Fruit fly (Drosophila melanogaster) whole organism, prepupa: ENCODE measurements around the gene akirin.

ENCODE experiments used
- CG1621 ChIP-seq: fragments of 200-800 bp; sonication (Bioruptor generic); optimal IDR thresholded peaks from 3 replicates; lab custom pipeline; 2018; ENCODE audit warnings: missing biosample characterization, mild to moderate bottlenecking, missing genetic modification characterization
- CG16779 ChIP-seq: fragments of 200-800 bp; sonication (Bioruptor generic); optimal IDR thresholded peaks from 3 replicates; lab custom pipeline; 2017; ENCODE audit warnings: missing biosample characterization, mild to moderate bottlenecking, missing genetic modification characterization
- CG31627 ChIP-seq: fragments of 200-800 bp; sonication (Bioruptor generic); optimal IDR thresholded peaks from 3 replicates; lab custom pipeline; 2016; ENCODE audit warnings: missing biosample characterization, missing genetic modification characterization
- CG3919 ChIP-seq: fragments of 200-800 bp; sonication (Bioruptor generic); optimal IDR thresholded peaks from 3 replicates; lab custom pipeline; 2016; ENCODE audit warnings: missing biosample characterization, missing genetic modification characterization
- CG4318 ChIP-seq: fragments of 200-800 bp; sonication (Bioruptor generic); optimal IDR thresholded peaks from 3 replicates; lab custom pipeline; 2017; ENCODE audit warnings: missing biosample characterization, mild to moderate bottlenecking, missing genetic modification characterization
- CG6163 ChIP-seq: fragments of 200-800 bp; sonication (Bioruptor generic); IDR thresholded peaks from 3 replicates; pipeline ENCODE4 v1.3.6; 2022; ENCODE audit warnings: missing biosample characterization, missing genetic modification characterization
- CG6808 ChIP-seq: fragments of 200-800 bp; sonication (Bioruptor generic); optimal IDR thresholded peaks from 3 replicates; lab custom pipeline; 2017; ENCODE audit warnings: missing biosample characterization, missing genetic modification characterization, mild to moderate bottlenecking, moderate library complexity, missing genetic modification reagents
- CG6854 ChIP-seq: fragments of 200-800 bp; sonication (Bioruptor generic); optimal IDR thresholded peaks from 2 replicates; lab custom pipeline; 2017; ENCODE audit warnings: missing biosample characterization, mild to moderate bottlenecking, missing genetic modification characterization
- CG9139 ChIP-seq: fragments of 200-800 bp; sonication (Bioruptor generic); optimal IDR thresholded peaks from 3 replicates; lab custom pipeline; 2017; ENCODE audit warnings: missing biosample characterization, mild to moderate bottlenecking, missing genetic modification characterization
- Eip75B ChIP-seq: fragments of 200-800 bp; sonication (Bioruptor generic); optimal IDR thresholded peaks from 3 replicates; lab custom pipeline; 2016; ENCODE audit warnings: missing biosample characterization, missing genetic modification characterization
- Eip78C ChIP-seq: fragments of 200-800 bp; sonication (Bioruptor generic); peaks from one replicate; lab custom pipeline; 2016; ENCODE audit warnings: missing biosample characterization, missing genetic modification characterization
- Ets96B ChIP-seq: fragments of 200-800 bp; optimal IDR thresholded peaks from 2 replicates; lab custom pipeline; 2019; ENCODE audit warnings: missing biosample characterization, mild to moderate bottlenecking, missing genetic modification characterization, moderate library complexity
- Hr38 ChIP-seq: sonication (Bioruptor generic); optimal IDR thresholded peaks from 2 replicates; lab custom pipeline; 2016; ENCODE audit warnings: missing biosample characterization, missing genetic modification characterization
- Lpt ChIP-seq: fragments of 200-800 bp; sonication (Bioruptor generic); optimal IDR thresholded peaks from 3 replicates; lab custom pipeline; 2016; ENCODE audit warnings: missing biosample characterization, missing genetic modification characterization
- OdsH ChIP-seq: fragments of 200-800 bp; sonication (Bioruptor generic); optimal IDR thresholded peaks from 3 replicates; lab custom pipeline; 2016; ENCODE audit warnings: missing biosample characterization, missing genetic modification characterization
- Smox ChIP-seq: fragments of 200-800 bp; sonication (Bioruptor generic); optimal IDR thresholded peaks from 3 replicates; lab custom pipeline; 2016; ENCODE audit warnings: missing biosample characterization, missing genetic modification characterization
- Sox102F ChIP-seq: fragments of 200-800 bp; sonication (Bioruptor generic); optimal IDR thresholded peaks from 2 replicates; lab custom pipeline; 2016; ENCODE audit warnings: missing biosample characterization, mild to moderate bottlenecking, missing genetic modification characterization
- Sox14 ChIP-seq: fragments of 200-800 bp; sonication (Bioruptor generic); optimal IDR thresholded peaks from 3 replicates; lab custom pipeline; 2016; ENCODE audit warnings: missing biosample characterization, missing genetic modification characterization
- Sox15 ChIP-seq: fragments of 200-800 bp; sonication (Bioruptor generic); optimal IDR thresholded peaks from 3 replicates; lab custom pipeline; 2016; ENCODE audit warnings: missing biosample characterization, missing genetic modification characterization
- dsx ChIP-seq: fragments of 200-800 bp; optimal IDR thresholded peaks from 3 replicates; lab custom pipeline; 2019; ENCODE audit warnings: missing biosample characterization, mild to moderate bottlenecking, missing genetic modification characterization, moderate library complexity; ENCODE audit not compliant: poor library complexity, severe bottlenecking
- eg ChIP-seq: fragments of 200-800 bp; sonication (Bioruptor generic); IDR thresholded peaks from 3 replicates; pipeline ENCODE4 v1.3.6; 2022; ENCODE audit warnings: missing biosample characterization, missing genetic modification characterization
- esn ChIP-seq: fragments of 200-800 bp; sonication (Bioruptor generic); optimal IDR thresholded peaks from 2 replicates; lab custom pipeline; 2016; ENCODE audit warnings: missing biosample characterization, mild to moderate bottlenecking, missing genetic modification characterization, moderate library complexity
- fd59A ChIP-seq: fragments of 200-800 bp; sonication (Bioruptor generic); optimal IDR thresholded peaks from 2 replicates; lab custom pipeline; 2017; ENCODE audit warnings: missing biosample characterization, mild to moderate bottlenecking, missing genetic modification characterization, missing genetic modification reagents
- fkh ChIP-seq: fragments of 200-800 bp; sonication (Bioruptor generic); optimal IDR thresholded peaks from 3 replicates; lab custom pipeline; 2017; ENCODE audit warnings: missing biosample characterization, mild to moderate bottlenecking, missing genetic modification characterization, moderate library complexity
- lz ChIP-seq: fragments of 200-800 bp; sonication (Bioruptor generic); optimal IDR thresholded peaks from 3 replicates; lab custom pipeline; 2016; ENCODE audit warnings: missing biosample characterization, missing genetic modification characterization
- net ChIP-seq: fragments of 200-800 bp; sonication (Bioruptor generic); optimal IDR thresholded peaks from 3 replicates; lab custom pipeline; 2016; ENCODE audit warnings: missing biosample characterization, missing genetic modification characterization
- salr ChIP-seq, 2 experiments: fragments of 200-800 bp; sonication (Bioruptor generic); optimal IDR thresholded peaks; 3 replicates each; lab custom pipeline; 2016 to 2018; ENCODE audit warnings: missing biosample characterization in 2 of 2, missing genetic modification characterization in 2 of 2, mild to moderate bottlenecking in 1 of 2
- ss ChIP-seq, 2 experiments: fragments of 200-800 bp; sonication (Bioruptor generic); optimal IDR thresholded peaks; 2 replicates in 1 of 2; 3 replicates in 1 of 2; lab custom pipeline; 2017 to 2018; ENCODE audit warnings: mild to moderate bottlenecking in 2 of 2, missing biosample characterization in 2 of 2, missing genetic modification characterization in 2 of 2, moderate library complexity in 1 of 2
- svp ChIP-seq: fragments of 200-800 bp; sonication (Bioruptor generic); peaks from one replicate; lab custom pipeline; 2016; ENCODE audit warnings: missing biosample characterization, missing genetic modification characterization
- topi ChIP-seq: fragments of 200-800 bp; sonication (Bioruptor generic); optimal IDR thresholded peaks from 3 replicates; lab custom pipeline; 2016; ENCODE audit warnings: missing biosample characterization, missing genetic modification characterization
- vri ChIP-seq: fragments of 200-800 bp; sonication (Bioruptor generic); optimal IDR thresholded peaks from 3 replicates; lab custom pipeline; 2016; ENCODE audit warnings: missing biosample characterization, mild to moderate bottlenecking, missing genetic modification characterization

The akirin gene

dm6 chr3L:7367798-7368678 lies 1.6 kb upstream of the akirin start (continued):
- TF ChIP-seq Eip75B (GFP tag; lab: Kevin White, UChicago) (no peak), fd59A (GFP tag; lab: Kevin White, UChicago) (no peak)

DNA sequence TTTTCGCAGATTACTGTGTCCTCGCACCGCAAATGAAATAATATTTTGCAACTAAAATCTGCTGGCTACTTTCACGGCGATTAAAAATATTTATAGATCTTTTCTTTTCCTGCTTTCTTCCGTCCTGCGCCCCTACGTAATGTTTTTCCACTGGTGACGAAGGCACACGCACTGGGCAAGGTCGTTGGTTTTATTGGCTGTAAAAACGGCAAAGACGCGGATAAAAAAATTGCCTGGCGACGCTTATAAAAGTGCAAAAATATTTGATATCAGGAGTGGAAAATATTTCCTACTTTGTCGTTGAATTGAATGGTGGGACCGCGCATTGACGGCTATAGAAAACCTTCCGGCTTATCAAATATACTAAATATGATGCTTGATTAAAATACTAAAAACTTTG lies 709 bp upstream of the akirin start, which contains the start of gene Sh3beta:
Gene Sh3beta, minus strand, starts transcription at position 327 of the 400 bp plus-strand sequence.
- no peak for TF ChIP-seq CG4318 (GFP tag; lab: Kevin White, UChicago)
- peak; percentile 8 for TF ChIP-seq vri (GFP tag; lab: Kevin White, UChicago)
- no peak for TF ChIP-seq Lpt (GFP tag; lab: Kevin White, UChicago)
- TF ChIP-seq CG31627 = no peak
- peak; percentile 25 for TF ChIP-seq CG6854
- peak; percentile 86 for TF ChIP-seq dsx
- no peak for TF ChIP-seq Ets96B (tag; lab: Kevin White, UChicago)
- TF ChIP-seq lz = no peak

- TF ChIP-seq Sox15 (GFP tag; lab: Kevin White, UChicago) (no peak), net (peak; percentile 15), Sox14 (GFP tag; lab: Kevin White, UChicago) (peak; percentile 77), fkh (GFP tag; lab: Kevin White, UChicago) (peak; percentile 47), CG9139 (GFP tag; lab: Kevin White, UChicago) (no peak), ss (GFP tag; optimal IDR thresholded peaks at IDR 0.05; lab: Kevin White, UChicago) (peak; percentile 9 to 49), Eip75B (GFP tag; lab: Kevin White, UChicago) (peak; percentile 7), CG6163 (GFP tag; lab: Robert Waterston, UW) (0 out of 3 replicates have a peak, but pooled peaks have one; percentile 28), CG6808 (peak; percentile 15), Sox102F (GFP tag; lab: Kevin White, UChicago) (peak; percentile 1), vri (GFP tag; lab: Kevin White, UChicago) (peak; percentile 17), esn (no peak), Eip78C (peak; percentile 84), svp (GFP tag; lab: Kevin White, UChicago) (peak; percentile 64), lz (no peak), topi (GFP tag; lab: Kevin White, UChicago) (no peak)
These were observed 714 bp downstream of the akirin start for dm6 chr3L:7370231-7370882.

DNA sequence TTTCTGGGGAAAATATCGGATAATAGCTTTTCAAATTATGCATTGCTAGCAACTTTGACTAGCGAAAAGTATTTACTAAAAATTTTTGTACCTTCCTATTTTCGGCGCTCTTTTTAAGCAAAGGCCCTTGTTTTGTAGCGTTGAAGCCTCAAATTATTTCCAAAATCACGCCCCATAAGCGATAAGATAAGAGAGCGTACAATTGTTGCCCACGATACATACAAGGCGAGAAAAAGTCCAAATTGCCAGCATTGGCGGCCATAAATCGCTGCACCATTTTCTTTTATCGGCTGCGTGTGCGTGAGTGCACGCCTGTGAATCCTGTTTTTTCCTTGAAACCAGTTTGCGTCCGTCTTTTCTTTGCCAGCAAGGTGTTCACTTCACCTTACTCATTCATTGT lies 1.6 kb downstream of the akirin start:
- TF ChIP-seq eg (GFP tag; lab: Robert Waterston, UW) = no peak
- no peak for TF ChIP-seq svp (GFP tag; lab: Kevin White, UChicago)
- no peak for TF ChIP-seq CG3919 (GFP tag; lab: Kevin White, UChicago)
- TF ChIP-seq CG16779 = no peak
- no peak for TF ChIP-seq salr (GFP tag; optimal IDR thresholded peaks at IDR 0.05; lab: Kevin White, UChicago)
- TF ChIP-seq lz = no peak
- no peak for TF ChIP-seq CG4318 (GFP tag; lab: Kevin White, UChicago)
- no peak for TF ChIP-seq Eip78C
- TF ChIP-seq ss (GFP tag; optimal IDR thresholded peaks at IDR 0.05; lab: Kevin White, UChicago) = peak in 1 of 2 experiments; percentile 23
- peak; percentile 15 for TF ChIP-seq CG1621 (tag; lab: Kevin White, UChicago)
- TF ChIP-seq Hr38 (GFP tag; lab: Kevin White, UChicago) = no peak
- TF ChIP-seq OdsH (GFP tag; lab: Kevin White, UChicago) = no peak
- no peak for TF ChIP-seq Smox (GFP tag; lab: Kevin White, UChicago)
- TF ChIP-seq Sox15 (GFP tag; lab: Kevin White, UChicago) = no peak
